Fruit fly (Drosophila melanogaster): Measurements from ENCODE around the gene CG4836.

CG4836 gene

DNA sequence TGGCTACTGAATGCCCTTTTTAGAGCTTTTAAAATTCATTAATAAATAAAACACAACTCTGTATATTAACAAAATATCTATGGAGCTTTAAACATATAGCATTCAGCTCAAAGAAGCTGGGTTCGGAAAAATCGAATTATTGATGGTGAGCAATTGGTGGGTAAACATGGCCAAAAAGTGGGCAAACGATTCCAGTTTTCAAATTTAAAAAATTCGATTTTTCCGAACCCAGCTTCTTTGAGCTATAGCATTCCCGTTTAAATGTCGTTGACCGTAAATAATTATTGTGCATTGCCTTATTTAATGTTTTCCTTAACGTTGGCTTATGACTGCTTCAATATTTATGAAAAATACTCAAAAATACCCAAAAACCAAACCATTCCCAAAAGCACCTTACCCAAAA is 12.1 kb upstream of the CG4836 start (continued):
- TF ChIP-seq tll (GFP tag; optimal IDR thresholded peaks at IDR 0.05) (no peak), CG2129 (GFP tag; IDR thresholded peaks at IDR 0.05; ENCODE audit: partially characterized antibody) (no peak), zen (tag; optimal IDR thresholded peaks at IDR 0.05) (no peak), phol (tag; optimal IDR thresholded peaks at IDR 0.05) (peak; percentile 26), CG15011 (GFP tag; optimal IDR thresholded peaks at IDR 0.05) (no peak), ftz-f1 (GFP tag; optimal IDR thresholded peaks at IDR 0.05) (no peak), CG10274 (GFP tag; optimal IDR thresholded peaks at IDR 0.05) (no peak), CG2120 (GFP tag; optimal IDR thresholded peaks at IDR 0.05) (peak; percentile 11), CG31365 (tag; optimal IDR thresholded peaks at IDR 0.05) (no peak), CG2202 (tag; optimal IDR thresholded peaks at IDR 0.05) (no peak), CG17328 (GFP tag; IDR thresholded peaks at IDR 0.05) (no peak), sug (tag; optimal IDR thresholded peaks at IDR 0.05) (no peak), cad (GFP tag; optimal IDR thresholded peaks at IDR 0.05) (no peak), CG9932 (GFP tag; IDR thresholded peaks at IDR 0.05) (no peak), CG3838 (GFP tag; optimal IDR thresholded peaks at IDR 0.05) (no peak), Dfd (GFP tag; optimal IDR thresholded peaks at IDR 0.05) (no peak), Ssrp (tag; optimal IDR thresholded peaks at IDR 0.05) (no peak), CG11456 (GFP tag; IDR thresholded peaks at IDR 0.05) (no peak), Lpt (GFP tag; optimal IDR thresholded peaks at IDR 0.05) (no peak), sd (tag; optimal IDR thresholded peaks at IDR 0.05) (no peak), CG10431 (GFP tag; optimal IDR thresholded peaks at IDR 0.05) (no peak), D19A (tag; optimal IDR thresholded peaks at IDR 0.05) (peak; percentile 89), chm (GFP tag; IDR thresholded peaks at IDR 0.05) (no peak), inv (GFP tag; IDR thresholded peaks at IDR 0.05; ENCODE audit: partially characterized antibody) (no peak), TFAM (GFP tag; optimal IDR thresholded peaks at IDR 0.05) (no peak), CG1024 (GFP tag; IDR thresholded peaks at IDR 0.05) (no peak), MBD-R2 (GFP tag; IDR thresholded peaks at IDR 0.05) (no peak), CG14014 (GFP tag; IDR thresholded peaks at IDR 0.05) (no peak), bowl (GFP tag; IDR thresholded peaks at IDR 0.05) (no peak), sim (GFP tag; IDR thresholded peaks at IDR 0.05) (no peak), trh (GFP tag; optimal IDR thresholded peaks at IDR 0.05) (no peak), Meics (GFP tag; optimal IDR thresholded peaks at IDR 0.05) (no peak), tin (GFP tag; optimal IDR thresholded peaks at IDR 0.05) (no peak), sens (GFP tag) (peak; percentile 66), Optix (GFP tag; IDR thresholded peaks at IDR 0.05) (no peak), NFAT (GFP tag; IDR thresholded peaks at IDR 0.05) (no peak), Asciz (GFP tag; optimal IDR thresholded peaks at IDR 0.05) (no peak), wor (GFP tag; IDR thresholded peaks at IDR 0.05) (no peak), al (GFP tag; IDR thresholded peaks at IDR 0.05) (no peak), CG15269 (tag; optimal IDR thresholded peaks at IDR 0.05) (no peak), Sry-β (GFP tag; optimal IDR thresholded peaks at IDR 0.05) (no peak), nerfin-1 (tag; optimal IDR thresholded peaks at IDR 0.05) (no peak), CG11093 (GFP tag; IDR thresholded peaks at IDR 0.05) (no peak), CG2116 (GFP tag; optimal IDR thresholded peaks at IDR 0.05) (no peak), gce (GFP tag; IDR thresholded peaks at IDR 0.05) (no peak), Med (GFP tag) (peak; percentile 73), vfl (GFP tag; optimal IDR thresholded peaks at IDR 0.05) (no peak), Eip74EF (GFP tag; optimal IDR thresholded peaks at IDR 0.05) (no peak), org-1 (GFP tag; optimal IDR thresholded peaks at IDR 0.05) (no peak), CG4328 (GFP tag; optimal IDR thresholded peaks at IDR 0.05) (no peak), sqz (GFP tag; optimal IDR thresholded peaks at IDR 0.05) (no peak), CG11247 (GFP tag; IDR thresholded peaks at IDR 0.05) (no peak), slp2 (GFP tag; optimal IDR thresholded peaks at IDR 0.05) (no peak)
